Worm (Caenorhabditis elegans) whole organism, early embryonic: ENCODE data around the gene dna-2.

Experiments used
- F13C5.2 ChIP-seq: sonication (generic microtip); optimal IDR thresholded peaks from 2 replicates; lab custom pipeline; 2017; ENCODE audit warnings: mild to moderate bottlenecking, missing genetic modification characterization, inconsistent platforms, missing compliant biosample characterization
- aly-1 ChIP-seq: sonication (generic microtip); optimal IDR thresholded peaks from 2 replicates; lab custom pipeline; 2016; ENCODE audit warnings: missing genetic modification characterization, missing compliant biosample characterization
- ama-1 ChIP-seq: fragments of 150-350 bp; optimal IDR thresholded peaks from 2 replicates; lab custom pipeline; 2014
- ceh-13 ChIP-seq: fragments of 200-800 bp; sonication (Bioruptor generic); optimal IDR thresholded peaks from 2 replicates; lab custom pipeline; 2018; ENCODE audit warnings: mild to moderate bottlenecking, missing genetic modification characterization, missing compliant biosample characterization
- ets-7 ChIP-seq: sonication (generic microtip); optimal IDR thresholded peaks from 2 replicates; lab custom pipeline; 2016; ENCODE audit warnings: missing genotype, missing genetic modification characterization, missing compliant biosample characterization
- hmbx-1 ChIP-seq: sonication (generic microtip); optimal IDR thresholded peaks from 2 replicates; lab custom pipeline; 2016; ENCODE audit warnings: mild to moderate bottlenecking, missing genetic modification characterization, missing compliant biosample characterization
- hmg-4 ChIP-seq: fragments of 200-800 bp; sonication (Bioruptor generic); optimal IDR thresholded peaks from 2 replicates; lab custom pipeline; 2018; ENCODE audit warnings: mild to moderate bottlenecking, missing genetic modification characterization, missing compliant biosample characterization
- sea-1 ChIP-seq: fragments of 200-800 bp; sonication (Bioruptor generic); conservative IDR thresholded peaks from 2 replicates; pipeline ENCODE4 v1.3.6; 2022; ENCODE audit warnings: missing genetic modification characterization, missing compliant biosample characterization
- tbx-11 ChIP-seq: fragments of 200-800 bp; sonication (Bioruptor generic); IDR thresholded peaks from 2 replicates; pipeline ENCODE4 v1.3.6; 2022; ENCODE audit warnings: missing genetic modification characterization, missing compliant biosample characterization
- tbx-37 ChIP-seq: fragments of 200-800 bp; sonication (Bioruptor generic); conservative IDR thresholded peaks from 2 replicates; pipeline ENCODE4 v1.3.6; 2022; ENCODE audit warnings: missing genetic modification reagents, missing genetic modification characterization, missing compliant biosample characterization
- tra-4 ChIP-seq: sonication (generic microtip); optimal IDR thresholded peaks from 2 replicates; lab custom pipeline; 2017; ENCODE audit warnings: missing genetic modification characterization, missing compliant biosample characterization

DNA sequence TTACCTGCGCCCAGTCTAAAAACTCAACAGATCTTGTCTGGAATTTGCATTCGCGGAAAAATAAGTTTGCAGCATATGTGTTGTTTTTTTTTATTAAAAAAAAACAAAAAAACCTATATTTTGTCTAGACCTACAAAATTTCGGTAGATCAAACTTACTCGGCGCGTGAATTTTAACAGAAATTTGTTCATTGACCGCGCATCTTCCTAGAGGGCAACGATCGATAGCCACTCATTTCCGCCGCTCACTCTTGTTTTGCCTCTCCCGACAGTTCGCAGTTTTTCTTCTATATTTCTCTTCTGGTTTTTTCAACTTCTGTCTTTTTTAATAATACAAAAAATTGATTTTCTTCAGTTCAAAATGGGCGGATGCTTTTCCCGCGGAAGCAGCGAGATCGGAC is 32.2 kb downstream of the dna-2 start, which contains the start of gene F43G6.7:
- TF ChIP-seq hmbx-1 (no peak), hmg-4 (GFP tag; lab: Kevin White, UChicago) (no peak), sea-1 (no peak), tra-4 (tag; lab: Kevin White, UChicago) (no peak), tbx-37 (GFP tag; lab: Robert Waterston, UW) (no peak), ceh-13 (GFP tag; lab: Kevin White, UChicago) (no peak), tbx-11 (GFP tag; lab: Robert Waterston, UW) (no peak), aly-1 (tag; lab: Kevin White, UChicago) (no peak), ama-1 (lab: Kevin White, UChicago) (no peak), ets-7 (no peak), F13C5.2 (tag; lab: Kevin White, UChicago) (no peak)
